Worm (Caenorhabditis elegans) whole organism, L2 larva: Measurements from ENCODE around the gene Y62F5A.12.
A peak's percentile ranks its signal among the peaks of the same experiment; 100 is the strongest.

Source experiments
- C34F6.9 ChIP-seq: fragments of 150-350 bp; optimal IDR thresholded peaks from 2 replicates; lab custom pipeline; 2014; ENCODE audit warnings: missing biosample characterization, missing genetic modification characterization
- F13H6.1 ChIP-seq: sonication (generic microtip); optimal IDR thresholded peaks from 2 replicates; lab custom pipeline; 2016; ENCODE audit warnings: missing genetic modification characterization, missing compliant biosample characterization
- R02D3.7 ChIP-seq: fragments of 150-350 bp; optimal IDR thresholded peaks from 2 replicates; lab custom pipeline; 2014; ENCODE audit warnings: missing biosample characterization, missing genetic modification characterization
- aly-2 ChIP-seq: fragments of 150-350 bp; optimal IDR thresholded peaks from 2 replicates; lab custom pipeline; 2014; ENCODE audit warnings: missing biosample characterization, missing genetic modification characterization
- ama-1 ChIP-seq: fragments of 150-350 bp; optimal IDR thresholded peaks from 2 replicates; lab custom pipeline; 2018; ENCODE audit warnings: inconsistent platforms
- blmp-1 ChIP-seq: sonication (generic microtip); optimal IDR thresholded peaks from 2 replicates; lab custom pipeline; 2017; ENCODE audit warnings: missing genetic modification characterization, mild to moderate bottlenecking, missing compliant biosample characterization, antibody characterized with exemption, moderate library complexity; ENCODE audit not compliant: insufficient read depth
- ceh-16 ChIP-seq: fragments of 150-350 bp; optimal IDR thresholded peaks from 2 replicates; lab custom pipeline; 2014; ENCODE audit warnings: missing biosample characterization, missing genetic modification characterization
- ceh-82 ChIP-seq: fragments of 150-350 bp; optimal IDR thresholded peaks from 2 replicates; lab custom pipeline; 2014; ENCODE audit warnings: missing biosample characterization, missing genetic modification characterization
- crh-2 ChIP-seq: sonication (generic microtip); optimal IDR thresholded peaks from 2 replicates; lab custom pipeline; 2017; ENCODE audit warnings: missing biosample characterization, missing genetic modification characterization
- dmd-4 ChIP-seq: sonication (generic microtip); optimal IDR thresholded peaks from 2 replicates; lab custom pipeline; 2017; ENCODE audit warnings: missing biosample characterization, missing genetic modification characterization
- egl-27 ChIP-seq: sonication (generic microtip); optimal IDR thresholded peaks from 3 replicates; lab custom pipeline; 2017; ENCODE audit warnings: missing biosample characterization, missing genetic modification reagents, missing genetic modification characterization
- elt-3 ChIP-seq: sonication (generic microtip); optimal IDR thresholded peaks from 2 replicates; lab custom pipeline; 2017; ENCODE audit warnings: missing biosample characterization, missing genetic modification characterization
- fos-1 ChIP-seq: fragments of 150-350 bp; optimal IDR thresholded peaks from 2 replicates; lab custom pipeline; 2014; ENCODE audit warnings: missing biosample characterization, missing genetic modification characterization
- gmeb-1 ChIP-seq: fragments of 150-350 bp; optimal IDR thresholded peaks from 2 replicates; lab custom pipeline; 2014; ENCODE audit warnings: missing biosample characterization, missing genetic modification characterization
- lin-11 ChIP-seq: fragments of 150-350 bp; sonication (generic microtip); optimal IDR thresholded peaks from 2 replicates; lab custom pipeline; 2014; ENCODE audit warnings: missing biosample characterization, missing genetic modification characterization, inconsistent platforms, mixed read lengths
- lin-39 ChIP-seq: fragments of 150-350 bp; optimal IDR thresholded peaks from 2 replicates; lab custom pipeline; 2014; ENCODE audit warnings: missing biosample characterization, missing genetic modification reagents, missing genetic modification characterization
- lsy-2 ChIP-seq, 2 experiments: fragments of 150-350 bp in 1 of 2; sonication (generic microtip) in 1 of 2; optimal IDR thresholded peaks; 2 replicates each; lab custom pipeline; 2014 to 2017; ENCODE audit warnings: missing biosample characterization in 2 of 2, missing genetic modification characterization in 2 of 2
- mab-5 ChIP-seq: fragments of 150-350 bp; optimal IDR thresholded peaks from 2 replicates; lab custom pipeline; 2014; ENCODE audit warnings: missing biosample characterization, missing genetic modification characterization
- mdl-1 ChIP-seq, 2 experiments: fragments of 150-350 bp in 1 of 2; sonication (generic microtip) in 1 of 2; optimal IDR thresholded peaks; 2 replicates each; lab custom pipeline; 2017; ENCODE audit warnings: missing biosample characterization in 2 of 2, missing genetic modification characterization in 2 of 2
- nhr-12 ChIP-seq: fragments of 150-350 bp; optimal IDR thresholded peaks from 2 replicates; lab custom pipeline; 2014; ENCODE audit warnings: missing biosample characterization, missing genetic modification characterization
- nhr-129 ChIP-seq: fragments of 150-350 bp; optimal IDR thresholded peaks from 2 replicates; lab custom pipeline; 2014; ENCODE audit warnings: missing biosample characterization, missing genetic modification characterization
- nhr-21 ChIP-seq: fragments of 150-350 bp; optimal IDR thresholded peaks from 2 replicates; lab custom pipeline; 2014; ENCODE audit warnings: missing biosample characterization, missing genetic modification characterization
- nhr-23 ChIP-seq: fragments of 150-350 bp; optimal IDR thresholded peaks from 2 replicates; lab custom pipeline; 2014; ENCODE audit warnings: missing biosample characterization, missing genetic modification reagents, missing genetic modification characterization
- nhr-25 ChIP-seq: fragments of 150-350 bp; sonication (generic microtip); optimal IDR thresholded peaks from 3 replicates; lab custom pipeline; 2014; ENCODE audit warnings: missing biosample characterization, missing genetic modification characterization
- nhr-6 ChIP-seq: fragments of 150-350 bp; optimal IDR thresholded peaks from 2 replicates; lab custom pipeline; 2014; ENCODE audit warnings: missing biosample characterization, missing genetic modification characterization
- nhr-77 ChIP-seq: fragments of 150-350 bp; optimal IDR thresholded peaks from 2 replicates; lab custom pipeline; 2014; ENCODE audit warnings: missing biosample characterization, missing genetic modification characterization
- peb-1 ChIP-seq: fragments of 150-350 bp; optimal IDR thresholded peaks from 2 replicates; lab custom pipeline; 2014; ENCODE audit warnings: missing biosample characterization, missing genetic modification characterization
- skn-1 ChIP-seq: sonication (generic microtip); optimal IDR thresholded peaks from 2 replicates; lab custom pipeline; 2017; ENCODE audit warnings: missing biosample characterization, missing genetic modification characterization
- sma-3 ChIP-seq: sonication (generic microtip); optimal IDR thresholded peaks from 2 replicates; lab custom pipeline; 2016; ENCODE audit warnings: missing genetic modification reagents, missing genetic modification characterization, missing compliant biosample characterization
- sma-9 ChIP-seq, 2 experiments: fragments of 150-350 bp in 1 of 2; sonication (generic microtip) in 1 of 2; optimal IDR thresholded peaks; 2 replicates each; lab custom pipeline; 2014 to 2016; ENCODE audit warnings: missing genetic modification characterization in 2 of 2, mild to moderate bottlenecking in 1 of 2, missing biosample characterization in 1 of 2, missing compliant biosample characterization in 1 of 2, missing genetic modification reagents in 1 of 2, moderate library complexity in 1 of 2
- snpc-4 ChIP-seq: fragments of 150-350 bp; optimal IDR thresholded peaks from 2 replicates; lab custom pipeline; 2014; ENCODE audit warnings: missing biosample characterization, missing genetic modification characterization
- unc-62 ChIP-seq: fragments of 150-350 bp; optimal IDR thresholded peaks from 2 replicates; lab custom pipeline; 2014; ENCODE audit warnings: missing biosample characterization, missing genetic modification reagents, missing genetic modification characterization
- zag-1 ChIP-seq: fragments of 150-350 bp; optimal IDR thresholded peaks from 2 replicates; lab custom pipeline; 2014; ENCODE audit warnings: missing biosample characterization, missing genetic modification characterization
- ztf-11 ChIP-seq: sonication (generic microtip); optimal IDR thresholded peaks from 2 replicates; lab custom pipeline; 2017; ENCODE audit warnings: missing biosample characterization, missing genetic modification characterization
- ztf-4 ChIP-seq: fragments of 150-350 bp; optimal IDR thresholded peaks from 2 replicates; lab custom pipeline; 2014; ENCODE audit warnings: missing biosample characterization, missing genetic modification characterization

Gene Y62F5A.12

ce11 chrII:11495307-11495706 is 39.0 kb downstream of the Y62F5A.12 start, which contains the start of the genes ooc-3 and B0334.4:
Gene ooc-3 (minus strand): TSS chrII:11495321.
Gene B0334.4 (plus strand): TSS chrII:11495692.
- TF ChIP-seq nhr-23 (tag; lab: Kevin White, UChicago) = no peak
- peak; percentile 16 for TF ChIP-seq gmeb-1
- TF ChIP-seq ama-1 (lab: Kevin White, UChicago) = peak; percentile 9
- TF ChIP-seq unc-62 (GFP tag; lab: Kevin White, UChicago) = no peak
- peak; percentile 66 for TF ChIP-seq C34F6.9 (tag; lab: Kevin White, UChicago)
- peak; percentile 46 to 95 for TF ChIP-seq lsy-2 (tag; optimal IDR thresholded peaks at IDR 0.05; lab: Kevin White, UChicago)
- TF ChIP-seq nhr-129 (tag; lab: Kevin White, UChicago) = peak; percentile 42
- TF ChIP-seq dmd-4 (tag; lab: Kevin White, UChicago) = no peak
- TF ChIP-seq, all 48 proteins: peak for 5

- TF ChIP-seq egl-27 (tag; lab: Kevin White, UChicago) (no peak), nhr-6 (tag; lab: Kevin White, UChicago) (no peak), nhr-25 (tag; lab: Kevin White, UChicago) (peak; percentile 71), lsy-2 (tag; optimal IDR thresholded peaks at IDR 0.05; lab: Kevin White, UChicago) (peak; percentile 0 to 38), nhr-77 (tag; lab: Kevin White, UChicago) (no peak), ceh-82 (no peak), zag-1 (no peak), F13H6.1 (tag; lab: Kevin White, UChicago) (no peak), R02D3.7 (no peak), nhr-21 (peak; percentile 68), lin-39 (tag; lab: Kevin White, UChicago) (no peak), mab-5 (tag; lab: Kevin White, UChicago) (no peak), ceh-16 (no peak), crh-2 (tag; lab: Kevin White, UChicago) (peak; percentile 63), aly-2 (tag; lab: Kevin White, UChicago) (no peak), snpc-4 (no peak), C34F6.9 (tag; lab: Kevin White, UChicago) (peak; percentile 19), sma-3 (peak; percentile 63), sma-9 (GFP tag; optimal IDR thresholded peaks at IDR 0.05; lab: Kevin White, UChicago) (peak; percentile 12), sma-9 (tag; optimal IDR thresholded peaks at IDR 0.05; lab: Kevin White, UChicago) (no peak), skn-1 (tag; lab: Kevin White, UChicago) (no peak), nhr-12 (tag; lab: Kevin White, UChicago) (no peak), lin-11 (no peak), peb-1 (tag; lab: Kevin White, UChicago) (no peak), ztf-4 (tag; lab: Kevin White, UChicago) (peak; percentile 7), nhr-23 (tag; lab: Kevin White, UChicago) (no peak), fos-1 (tag; lab: Kevin White, UChicago) (peak; percentile 35), mdl-1 (tag; optimal IDR thresholded peaks at IDR 0.05; lab: Kevin White, UChicago) (no peak)
Measured at ce11 chrII:11492843-11493242, 41.4 kb downstream of the Y62F5A.12 start, which contains the start of gene hacl-1. Gene hacl-1 (minus strand): TSS chrII:11492963.

ce11 chrII:11487999-11488398 is 46.3 kb downstream of the Y62F5A.12 start, which contains the start of gene B0334.13:
Gene B0334.13 (plus strand): TSS chrII:11488299.
- TF ChIP-seq nhr-6 (tag; lab: Kevin White, UChicago) (no peak), unc-62 (GFP tag; lab: Kevin White, UChicago) (no peak), lin-11 (no peak)

- TF ChIP-seq R02D3.7 (no peak), nhr-25 (tag; lab: Kevin White, UChicago) (peak; percentile 19), sma-3 (peak; percentile 13)
Measured at ce11 chrII:11486698-11487234, 47.5 kb downstream of the Y62F5A.12 start, which contains the start of gene ttr-18. Gene ttr-18 (minus strand): TSS chrII:11486748.

- TF ChIP-seq egl-27 (tag; lab: Kevin White, UChicago) = no peak
- no peak for TF ChIP-seq fos-1 (tag; lab: Kevin White, UChicago)
- TF ChIP-seq ztf-11 (tag; lab: Kevin White, UChicago) = no peak
- TF ChIP-seq blmp-1 (tag; lab: Kevin White, UChicago) = peak; percentile 8
- TF ChIP-seq elt-3 (tag; lab: Kevin White, UChicago) = no peak
Measured at ce11 chrII:11485200-11485599, 49.1 kb downstream of the Y62F5A.12 start, which contains the start of gene twk-5. Gene twk-5 (minus strand): TSS chrII:11485300.
